Fruit fly (Drosophila melanogaster): Measurements from ENCODE around the gene Smn.

Smn gene

DNA sequence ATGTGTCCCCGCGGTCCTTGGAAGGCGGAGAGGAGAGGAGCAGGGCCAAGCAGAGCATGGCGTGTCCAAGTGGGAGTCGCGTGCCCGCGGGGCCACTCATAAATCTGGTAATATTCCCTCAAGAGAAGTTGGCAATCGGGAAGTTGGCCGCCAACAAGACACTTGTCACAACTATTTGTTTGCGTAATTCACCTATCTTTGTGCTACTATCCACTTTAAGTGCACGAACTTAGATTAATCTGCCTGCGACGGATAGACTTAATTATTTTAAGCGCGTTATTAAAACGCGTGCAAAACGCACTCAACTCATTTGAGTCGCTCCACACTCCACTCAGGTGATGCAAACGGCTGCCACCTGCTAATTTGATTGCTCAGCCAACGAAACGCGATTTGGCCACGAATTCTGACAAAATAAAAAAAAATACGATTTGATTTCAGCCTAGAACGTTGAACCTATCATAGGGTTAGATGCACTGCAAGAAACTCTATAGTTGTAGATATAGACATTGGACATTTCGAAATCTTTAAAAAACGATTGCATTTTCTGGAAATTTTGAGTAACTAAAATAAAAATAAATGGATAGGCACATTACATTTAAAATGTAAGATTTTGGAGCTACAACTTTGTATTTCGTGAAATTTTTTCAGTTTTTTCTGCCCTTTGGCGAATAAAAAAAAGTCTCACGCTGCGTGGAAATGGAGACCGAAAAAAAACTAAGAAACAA lies 10.2 kb downstream of the Smn start (continued):
- TF ChIP-seq CG2199 (GFP tag; IDR thresholded peaks at IDR 0.05) (no peak), MESR4 (GFP tag; optimal IDR thresholded peaks at IDR 0.05) (no peak), CG17328 (GFP tag; IDR thresholded peaks at IDR 0.05) (0 out of 2 replicates have a peak, but pooled peaks have one; percentile 25), cwo (GFP tag; optimal IDR thresholded peaks at IDR 0.05) (peak; percentile 29), Lim3 (GFP tag; IDR thresholded peaks at IDR 0.05) (no peak), cad (GFP tag; optimal IDR thresholded peaks at IDR 0.05) (no peak), CG12219 (GFP tag; optimal IDR thresholded peaks at IDR 0.05) (peak; percentile 17), Fer3 (tag; optimal IDR thresholded peaks at IDR 0.05) (peak; percentile 67), B-H2 (GFP tag; optimal IDR thresholded peaks at IDR 0.05) (no peak), bab2 (GFP tag; optimal IDR thresholded peaks at IDR 0.05) (peak; percentile 55), Xrp1 (GFP tag; IDR thresholded peaks at IDR 0.05) (peak; percentile 63), CG31388 (GFP tag; optimal IDR thresholded peaks at IDR 0.05) (no peak), fd102C (GFP tag; optimal IDR thresholded peaks at IDR 0.05) (no peak), CG6791 (GFP tag; IDR thresholded peaks at IDR 0.05; ENCODE audit: partially characterized antibody) (no peak), CG30020 (tag; optimal IDR thresholded peaks at IDR 0.05) (no peak), dm (GFP tag; optimal IDR thresholded peaks at IDR 0.05) (no peak), Bdp1 (GFP tag; optimal IDR thresholded peaks at IDR 0.05) (no peak), tap (tag; optimal IDR thresholded peaks at IDR 0.05) (no peak), CG9817 (tag; optimal IDR thresholded peaks at IDR 0.05) (peak; percentile 24), peb (GFP tag; IDR thresholded peaks at IDR 0.05) (no peak), Rfx (GFP tag; IDR thresholded peaks at IDR 0.05) (peak; percentile 85), slbo (GFP tag; IDR thresholded peaks at IDR 0.05) (peak; percentile 75), CG31365 (tag; optimal IDR thresholded peaks at IDR 0.05) (no peak), CG14050 (GFP tag; IDR thresholded peaks at IDR 0.05) (peak; percentile 46; the same call in 2 of the 3 replicates), CG10431 (GFP tag; optimal IDR thresholded peaks at IDR 0.05) (peak; percentile 5), zfh1 (GFP tag; IDR thresholded peaks at IDR 0.05) (peak; percentile 37; the same call in 1 of the 3 replicates), Sox100B (GFP tag; optimal IDR thresholded peaks at IDR 0.05) (peak; percentile 38), Dip3 (GFP tag; optimal IDR thresholded peaks at IDR 0.05) (peak; percentile 8), run (tag; optimal IDR thresholded peaks at IDR 0.05) (no peak), CG2202 (tag; optimal IDR thresholded peaks at IDR 0.05) (no peak), lov (optimal IDR thresholded peaks at IDR 0.05) (no peak), lov (GFP tag; IDR thresholded peaks at IDR 0.05) (0 out of 3 replicates have a peak, but pooled peaks have one; percentile 38), tio (GFP tag; optimal IDR thresholded peaks at IDR 0.05) (peak; percentile 35), mirr (GFP tag; optimal IDR thresholded peaks at IDR 0.05) (no peak), HLH4C (GFP tag; IDR thresholded peaks at IDR 0.05; ENCODE audit: partially characterized antibody) (no peak), Abd-B (GFP tag; optimal IDR thresholded peaks at IDR 0.05) (peak; percentile 4), NfI (GFP tag; optimal IDR thresholded peaks at IDR 0.05) (peak; percentile 42), CG17385 (GFP tag; optimal IDR thresholded peaks at IDR 0.05) (peak; percentile 30), CoRest (tag; optimal IDR thresholded peaks at IDR 0.05) (peak; percentile 61), C15 (GFP tag; IDR thresholded peaks at IDR 0.05) (no peak), CG12071 (GFP tag; optimal IDR thresholded peaks at IDR 0.05) (no peak), p53 (GFP tag; optimal IDR thresholded peaks at IDR 0.05) (no peak), ems (GFP tag; optimal IDR thresholded peaks at IDR 0.05) (peak; percentile 46), ttk (GFP tag; IDR thresholded peaks at IDR 0.05) (no peak), CG1233 (GFP tag; optimal IDR thresholded peaks at IDR 0.05) (peak; percentile 29), wek (GFP tag; optimal IDR thresholded peaks at IDR 0.05) (no peak), abd-A (tag; optimal IDR thresholded peaks at IDR 0.05) (no peak), repo (GFP tag; optimal IDR thresholded peaks at IDR 0.05) (no peak), CG8944 (GFP tag; optimal IDR thresholded peaks at IDR 0.05) (no peak), slou (GFP tag; optimal IDR thresholded peaks at IDR 0.05) (no peak)

Measured in whole organism, embryonic.